Comparison of ENCODE assay signal across 6 worm cellular contexts in the genomic region with DNA sequence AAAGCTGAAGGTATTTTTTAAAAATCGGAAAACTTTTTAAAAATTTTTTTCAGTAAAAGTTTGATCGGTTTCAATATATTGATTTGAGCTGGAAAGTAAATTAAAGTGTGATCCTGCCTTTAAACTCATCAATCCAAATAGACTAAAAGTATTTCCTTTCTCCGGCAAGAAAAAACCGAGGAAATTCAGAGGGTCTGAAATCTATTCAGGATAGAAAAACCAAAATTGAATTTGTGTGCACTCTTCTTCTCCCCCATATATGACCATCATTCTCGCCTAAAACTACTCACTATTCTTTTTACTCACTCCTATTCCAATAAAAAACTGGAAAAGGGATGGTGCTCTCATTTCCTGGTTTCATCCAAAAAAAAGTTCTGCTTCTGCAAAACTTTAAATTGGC.
TF ChIP-seq lines count a peak whose summit lies in the region.

No protein-coding gene starts in this region.

TF ChIP-seq in whole organism, L1 larva, 84 proteins besides CTCF, POLR2A, EP300 and RAD21 (continues in another document):
- TF ChIP-seq sup-37 (GFP tag; optimal IDR thresholded peaks at IDR 0.05; lab: Kevin White, UChicago) (no peak), nhr-85 (tag; lab: Kevin White, UChicago) (no peak), unc-86 (tag; optimal IDR thresholded peaks at IDR 0.05; lab: Kevin White, UChicago) (no peak), vab-15 (tag; optimal IDR thresholded peaks at IDR 0.05; lab: Kevin White, UChicago) (no peak), nhr-84 (tag; optimal IDR thresholded peaks at IDR 0.05; lab: Kevin White, UChicago) (no peak), aly-2 (tag; optimal IDR thresholded peaks at IDR 0.05; lab: Kevin White, UChicago) (no peak), skn-1 (tag; optimal IDR thresholded peaks at IDR 0.05; lab: Kevin White, UChicago) (no peak), nhr-76 (tag; optimal IDR thresholded peaks at IDR 0.05; lab: Kevin White, UChicago) (no peak), fos-1 (tag; optimal IDR thresholded peaks at IDR 0.05; lab: Kevin White, UChicago) (no peak), egl-13 (tag; optimal IDR thresholded peaks at IDR 0.05; lab: Kevin White, UChicago) (no peak), ces-1 (GFP tag; optimal IDR thresholded peaks at IDR 0.05; lab: Kevin White, UChicago) (peak; percentile 20), nhr-47 (tag; optimal IDR thresholded peaks at IDR 0.05; lab: Kevin White, UChicago) (no peak), hlh-17 (GFP tag; optimal IDR thresholded peaks at IDR 0.05; lab: Kevin White, UChicago; ENCODE audit: borderline replicate concordance) (no peak), lin-39 (tag; optimal IDR thresholded peaks at IDR 0.05; lab: Kevin White, UChicago) (no peak), fkh-10 (GFP tag; optimal IDR thresholded peaks at IDR 0.05; lab: Kevin White, UChicago) (peak; percentile 83)

TF ChIP-seq in whole organism, L2 larva, 48 proteins besides CTCF, POLR2A, EP300 and RAD21:
- TF ChIP-seq sma-9 (GFP tag; optimal IDR thresholded peaks at IDR 0.05; lab: Kevin White, UChicago) (peak; percentile 33), sma-9 (tag; optimal IDR thresholded peaks at IDR 0.05; lab: Kevin White, UChicago) (no peak), nhr-129 (tag; optimal IDR thresholded peaks at IDR 0.05; lab: Kevin White, UChicago) (no peak)

TF ChIP-seq in whole organism, L3 larva, 47 proteins besides CTCF, POLR2A, EP300 and RAD21:
- peak; percentile 75 for TF ChIP-seq fkh-10 (GFP tag; optimal IDR thresholded peaks at IDR 0.05; lab: Kevin White, UChicago)
- TF ChIP-seq nhr-43 (tag; optimal IDR thresholded peaks at IDR 0.05; lab: Kevin White, UChicago; ENCODE audit: poor library complexity, severe bottlenecking), result no peak

TF ChIP-seq in whole organism, L4 larva, 104 proteins besides CTCF, POLR2A, EP300 and RAD21 (continues in another document):
- peak; percentile 36 for TF ChIP-seq fkh-10 (GFP tag; optimal IDR thresholded peaks at IDR 0.05; lab: Kevin White, UChicago)
- TF ChIP-seq nhr-102 (tag; optimal IDR thresholded peaks at IDR 0.05; lab: Kevin White, UChicago), result no peak
- no peak for TF ChIP-seq snpc-1.2 (GFP tag; IDR thresholded peaks at IDR 0.05; lab: Robert Waterston, UW)
- no peak for TF ChIP-seq nhr-10 (tag; optimal IDR thresholded peaks at IDR 0.05; lab: Kevin White, UChicago)
- TF ChIP-seq pqm-1 (tag; optimal IDR thresholded peaks at IDR 0.05; lab: Kevin White, UChicago), result no peak
- no peak for TF ChIP-seq cey-2 (tag; optimal IDR thresholded peaks at IDR 0.05; lab: Kevin White, UChicago; ENCODE audit: borderline replicate concordance, insufficient read depth)
- no peak for TF ChIP-seq hlh-30 (tag; optimal IDR thresholded peaks at IDR 0.05; lab: Kevin White, UChicago; ENCODE audit: insufficient read depth)
- TF ChIP-seq sdz-12 (GFP tag; optimal IDR thresholded peaks at IDR 0.05; lab: Kevin White, UChicago), result no peak
- TF ChIP-seq ceh-32 (tag; optimal IDR thresholded peaks at IDR 0.05; lab: Kevin White, UChicago; ENCODE audit: poor library complexity), result no peak
- no peak for TF ChIP-seq ces-1 (GFP tag; optimal IDR thresholded peaks at IDR 0.05; lab: Kevin White, UChicago)
- TF ChIP-seq ceh-62 (tag; optimal IDR thresholded peaks at IDR 0.05; lab: Kevin White, UChicago), result no peak
- TF ChIP-seq nhr-11 (tag; optimal IDR thresholded peaks at IDR 0.05; lab: Kevin White, UChicago), result no peak
- no peak for TF ChIP-seq mdt-29 (GFP tag; IDR thresholded peaks at IDR 0.05; lab: Robert Waterston, UW)
- no peak for TF ChIP-seq ceh-20 (GFP tag; IDR thresholded peaks at IDR 0.05; lab: Robert Waterston, UW)
- no peak for TF ChIP-seq tag-97 (GFP tag; IDR thresholded peaks at IDR 0.05; lab: Robert Waterston, UW)
- TF ChIP-seq snpc-4 (tag; optimal IDR thresholded peaks at IDR 0.05; lab: Kevin White, UChicago), result no peak
- peak in 1 of 2 experiments; percentile 79 for TF ChIP-seq unc-62 (GFP tag; optimal IDR thresholded peaks at IDR 0.05 in 1 of 2; lab: Kevin White, UChicago)
- no peak for TF ChIP-seq unc-62 (tag; optimal IDR thresholded peaks at IDR 0.05; lab: Kevin White, UChicago)
- TF ChIP-seq ceh-82 (tag; optimal IDR thresholded peaks at IDR 0.05; lab: Kevin White, UChicago), result no peak
- peak; percentile 28; the same call in 1 of the 2 replicates for TF ChIP-seq ctbp-1 (GFP tag; IDR thresholded peaks at IDR 0.05; lab: Robert Waterston, UW)
- no peak for TF ChIP-seq ZK337.2 (GFP tag; IDR thresholded peaks at IDR 0.05; lab: Robert Waterston, UW)
- TF ChIP-seq hif-1 (tag; optimal IDR thresholded peaks at IDR 0.05; lab: Kevin White, UChicago), result no peak
- TF ChIP-seq lin-38 (GFP tag; IDR thresholded peaks at IDR 0.05; lab: Robert Waterston, UW), result no peak

TF ChIP-seq in whole organism, late embryonic, 69 proteins besides CTCF, POLR2A, EP300 and RAD21:
- no peak for TF ChIP-seq rnt-1 (tag; optimal IDR thresholded peaks at IDR 0.05; lab: Kevin White, UChicago)
- no peak for TF ChIP-seq C08G9.2 (tag; optimal IDR thresholded peaks at IDR 0.05; lab: Kevin White, UChicago)
- peak; percentile 86 for TF ChIP-seq unc-42 (tag; optimal IDR thresholded peaks at IDR 0.05; lab: Kevin White, UChicago)
- no peak for TF ChIP-seq pqm-1 (tag; optimal IDR thresholded peaks at IDR 0.05; lab: Kevin White, UChicago)
- no peak for TF ChIP-seq C38D4.7 (GFP tag; optimal IDR thresholded peaks at IDR 0.05; lab: Kevin White, UChicago)

TF ChIP-seq in whole organism, mixed stage, embryonic, 35 proteins besides CTCF, POLR2A, EP300 and RAD21:
- TF ChIP-seq nhr-28 (tag; optimal IDR thresholded peaks at IDR 0.05; lab: Kevin White, UChicago), result no peak
- no peak for TF ChIP-seq unc-62 (GFP tag; optimal IDR thresholded peaks at IDR 0.05; lab: Kevin White, UChicago)
- no peak for TF ChIP-seq mab-5 (tag; optimal IDR thresholded peaks at IDR 0.05; lab: Kevin White, UChicago)
- TF ChIP-seq ces-1 (GFP tag; optimal IDR thresholded peaks at IDR 0.05; lab: Kevin White, UChicago), result peak; percentile 77
